Fruit fly (Drosophila melanogaster) whole organism, embryonic: Measurements from ENCODE around the gene CG16779.
A peak's percentile ranks its signal among the peaks of the same experiment; 100 is the strongest.

Experiments
- BEAF-32 ChIP-seq: fragments of 200-800 bp; sonication (Bioruptor generic); optimal IDR thresholded peaks from 3 replicates; lab custom pipeline; 2017; ENCODE audit warnings: missing biosample characterization, missing genetic modification characterization, mild to moderate bottlenecking, moderate library complexity, missing genetic modification reagents
- CG10147 ChIP-seq: fragments of 200-800 bp; sonication (Bioruptor generic); optimal IDR thresholded peaks from 2 replicates; lab custom pipeline; 2019; ENCODE audit warnings: missing biosample characterization, mild to moderate bottlenecking, missing genetic modification characterization, moderate library complexity
- CG13424 ChIP-seq: fragments of 200-800 bp; sonication (Bioruptor generic); optimal IDR thresholded peaks from 2 replicates; lab custom pipeline; 2019; ENCODE audit warnings: missing biosample characterization, mild to moderate bottlenecking, missing genetic modification characterization, moderate library complexity
- CG18262 ChIP-seq: fragments of 200-800 bp; optimal IDR thresholded peaks from 3 replicates; lab custom pipeline; 2019; ENCODE audit warnings: missing biosample characterization, mild to moderate bottlenecking, missing genetic modification characterization, moderate library complexity
- CG2116 ChIP-seq: fragments of 200-800 bp; sonication (Bioruptor generic); optimal IDR thresholded peaks from 3 replicates; lab custom pipeline; 2018; ENCODE audit warnings: missing biosample characterization, mild to moderate bottlenecking, missing genetic modification characterization
- CG33557 ChIP-seq: fragments of 200-800 bp; sonication (Bioruptor generic); optimal IDR thresholded peaks from 2 replicates; lab custom pipeline; 2019; ENCODE audit warnings: missing biosample characterization, mild to moderate bottlenecking, missing genetic modification characterization, moderate library complexity
- CG34224 ChIP-seq: fragments of 200-800 bp; sonication (Bioruptor generic); IDR thresholded peaks from 3 replicates; pipeline ENCODE4 v1.3.6; 2022; ENCODE audit warnings: missing biosample characterization, missing genetic modification characterization; ENCODE audit not compliant: partially characterized antibody
- CG7786 ChIP-seq: fragments of 200-800 bp; sonication (Bioruptor generic); optimal IDR thresholded peaks from 2 replicates; lab custom pipeline; 2016; ENCODE audit warnings: missing biosample characterization, missing genetic modification characterization
- CG8944 ChIP-seq: fragments of 200-800 bp; sonication (Bioruptor generic); optimal IDR thresholded peaks from 3 replicates; lab custom pipeline; 2016; ENCODE audit warnings: missing biosample characterization, missing genetic modification characterization
- CG9727 ChIP-seq: fragments of 200-800 bp; sonication (Bioruptor generic); optimal IDR thresholded peaks from 3 replicates; lab custom pipeline; 2017; ENCODE audit warnings: missing biosample characterization, mild to moderate bottlenecking, missing genetic modification characterization
- Dll ChIP-seq: fragments of 200-800 bp; sonication (Bioruptor generic); IDR thresholded peaks from 4 replicates; pipeline ENCODE4 v1.3.6; 2022; ENCODE audit warnings: missing biosample characterization, missing genetic modification characterization; ENCODE audit not compliant: partially characterized antibody
- Doc3 ChIP-seq: fragments of 200-800 bp; sonication (Bioruptor generic); IDR thresholded peaks from 3 replicates; pipeline ENCODE4 v1.3.6; 2022; ENCODE audit warnings: missing biosample characterization, missing genetic modification characterization; ENCODE audit not compliant: partially characterized antibody
- Drgx ChIP-seq: fragments of 200-800 bp; sonication (Bioruptor generic); IDR thresholded peaks from 2 replicates; pipeline ENCODE4 v1.3.6; 2022; ENCODE audit warnings: missing biosample characterization, missing genetic modification characterization
- Elba2 ChIP-seq: fragments of 200-800 bp; sonication (Bioruptor generic); optimal IDR thresholded peaks from 3 replicates; lab custom pipeline; 2016; ENCODE audit warnings: missing biosample characterization, missing genetic modification characterization
- MBD-R2 ChIP-seq: fragments of 200-800 bp; sonication (Bioruptor generic); IDR thresholded peaks from 2 replicates; pipeline ENCODE4 v1.3.6; 2022; ENCODE audit warnings: missing biosample characterization, missing genetic modification characterization
- Med ChIP-seq: fragments of 200-800 bp; sonication (Bioruptor generic); peaks from one replicate; lab custom pipeline; 2016; ENCODE audit warnings: missing biosample characterization, missing genetic modification characterization, mild to moderate bottlenecking, inconsistent platforms, moderate library complexity
- Nf-YB ChIP-seq: fragments of 200-800 bp; sonication (Bioruptor generic); optimal IDR thresholded peaks from 3 replicates; lab custom pipeline; 2019; ENCODE audit warnings: missing biosample characterization, mild to moderate bottlenecking, missing genetic modification characterization, moderate library complexity
- Oli ChIP-seq: fragments of 200-800 bp; sonication (Bioruptor generic); optimal IDR thresholded peaks from 2 replicates; lab custom pipeline; 2018; ENCODE audit warnings: missing biosample characterization, mild to moderate bottlenecking, missing genetic modification characterization, moderate library complexity
- Opbp ChIP-seq: fragments of 200-800 bp; sonication (Bioruptor generic); IDR thresholded peaks from 3 replicates; pipeline ENCODE4 v1.3.6; 2022; ENCODE audit warnings: missing biosample characterization, missing genetic modification characterization; ENCODE audit not compliant: partially characterized antibody
- Pdp1 ChIP-seq, 2 experiments: fragments of 200-800 bp; sonication (Bioruptor generic); optimal IDR thresholded peaks; 3 replicates each; lab custom pipeline; 2016; ENCODE audit warnings: missing biosample characterization in 2 of 2, missing genetic modification characterization in 2 of 2, mild to moderate bottlenecking in 1 of 2, moderate library complexity in 1 of 2
- Scr ChIP-seq: fragments of 200-800 bp; sonication (Bioruptor generic); IDR thresholded peaks from 2 replicates; pipeline ENCODE4 v1.3.6; 2022; ENCODE audit warnings: missing biosample characterization, missing genetic modification characterization; ENCODE audit not compliant: partially characterized antibody
- Six4 ChIP-seq: fragments of 200-800 bp; sonication (Bioruptor generic); optimal IDR thresholded peaks from 2 replicates; lab custom pipeline; 2016; ENCODE audit warnings: missing biosample characterization, missing genetic modification characterization
- Sry-δ ChIP-seq: fragments of 200-800 bp; sonication (Bioruptor generic); optimal IDR thresholded peaks from 2 replicates; lab custom pipeline; 2016; ENCODE audit warnings: missing biosample characterization, missing genetic modification characterization
- Taf1 ChIP-seq: fragments of 200-800 bp; sonication (Bioruptor generic); IDR thresholded peaks from 2 replicates; pipeline ENCODE4 v1.3.6; 2022; ENCODE audit warnings: missing biosample characterization, missing genetic modification characterization
- ara ChIP-seq: fragments of 200-800 bp; sonication (Bioruptor generic); IDR thresholded peaks from 2 replicates; pipeline ENCODE4 v1.3.6; 2022; ENCODE audit warnings: missing biosample characterization, missing genetic modification characterization
- bbx ChIP-seq: fragments of 200-800 bp; sonication (Bioruptor generic); IDR thresholded peaks from 2 replicates; pipeline ENCODE4 v1.3.6; 2022; ENCODE audit warnings: missing biosample characterization, missing genetic modification characterization; ENCODE audit not compliant: partially characterized antibody
- bsh ChIP-seq, 2 experiments: fragments of 200-800 bp; sonication (Bioruptor generic); optimal IDR thresholded peaks; 2 replicates each; lab custom pipeline; 2017 to 2018; ENCODE audit warnings: mild to moderate bottlenecking in 2 of 2, missing biosample characterization in 2 of 2, missing genetic modification characterization in 2 of 2, moderate library complexity in 1 of 2
- chinmo ChIP-seq: fragments of 200-800 bp; sonication (Bioruptor generic); IDR thresholded peaks from 4 replicates; pipeline ENCODE4 v1.3.6; 2022; ENCODE audit warnings: missing biosample characterization, missing genetic modification characterization; ENCODE audit not compliant: partially characterized antibody
- dmrt99B ChIP-seq: fragments of 200-800 bp; sonication (Bioruptor generic); optimal IDR thresholded peaks from 2 replicates; lab custom pipeline; 2018; ENCODE audit warnings: missing biosample characterization, mild to moderate bottlenecking, missing genetic modification characterization, moderate library complexity
- grn ChIP-seq: fragments of 200-800 bp; sonication (Bioruptor generic); optimal IDR thresholded peaks from 3 replicates; lab custom pipeline; 2017; ENCODE audit warnings: missing biosample characterization, missing genetic modification characterization
- hbn ChIP-seq: fragments of 200-800 bp; sonication (Bioruptor generic); IDR thresholded peaks from 2 replicates; pipeline ENCODE4 v1.3.6; 2022; ENCODE audit warnings: missing biosample characterization, missing genetic modification characterization; ENCODE audit not compliant: partially characterized antibody
- insv ChIP-seq, 2 experiments: fragments of 200-800 bp; sonication (Bioruptor generic); optimal IDR thresholded peaks; 3 replicates each; lab custom pipeline; 2016 to 2018; ENCODE audit warnings: missing biosample characterization in 2 of 2, missing genetic modification characterization in 2 of 2
- inv ChIP-seq: fragments of 200-800 bp; sonication (Bioruptor generic); IDR thresholded peaks from 2 replicates; pipeline ENCODE4 v1.3.6; 2022; ENCODE audit warnings: missing biosample characterization, missing genetic modification characterization; ENCODE audit not compliant: partially characterized antibody
- knrl ChIP-seq: fragments of 200-800 bp; sonication (Bioruptor generic); IDR thresholded peaks from 3 replicates; pipeline ENCODE4 v1.3.6; 2022; ENCODE audit warnings: missing biosample characterization, missing genetic modification characterization; ENCODE audit not compliant: partially characterized antibody
- lov ChIP-seq, 2 experiments: fragments of 200-800 bp in 1 of 2; fragments of >200 bp in 1 of 2; sonication (Bioruptor generic) in 1 of 2; IDR thresholded peaks in 1 of 2; optimal IDR thresholded peaks in 1 of 2; 2 replicates in 1 of 2; 3 replicates in 1 of 2; pipeline versions ENCODE4 v1.3.6 to Lab custom; 2017 to 2022; ENCODE audit warnings: missing biosample characterization in 1 of 2, missing genetic modification characterization in 1 of 2
- mld ChIP-seq: fragments of 200-800 bp; sonication (Bioruptor generic); IDR thresholded peaks from 3 replicates; pipeline ENCODE4 v1.3.6; 2022; ENCODE audit warnings: missing biosample characterization, missing genetic modification characterization; ENCODE audit not compliant: partially characterized antibody
- pita ChIP-seq: fragments of 200-800 bp; sonication (Bioruptor generic); optimal IDR thresholded peaks from 2 replicates; lab custom pipeline; 2017; ENCODE audit warnings: missing biosample characterization, mild to moderate bottlenecking, missing genetic modification characterization
- sens ChIP-seq: fragments of 200-800 bp; sonication (Bioruptor generic); peaks from one replicate; lab custom pipeline; 2016; ENCODE audit warnings: missing biosample characterization, missing genetic modification characterization
- slou ChIP-seq: fragments of 200-800 bp; sonication (Bioruptor generic); optimal IDR thresholded peaks from 3 replicates; lab custom pipeline; 2016; ENCODE audit warnings: missing biosample characterization, missing genetic modification characterization
- stwl ChIP-seq: fragments of 200-800 bp; sonication (Bioruptor generic); optimal IDR thresholded peaks from 3 replicates; lab custom pipeline; 2018; ENCODE audit warnings: missing biosample characterization, mild to moderate bottlenecking, missing genetic modification characterization, moderate library complexity
- unc-4 ChIP-seq: fragments of 200-800 bp; sonication (Bioruptor generic); IDR thresholded peaks from 2 replicates; pipeline ENCODE4 v1.3.6; 2022; ENCODE audit warnings: missing biosample characterization, missing genetic modification characterization; ENCODE audit not compliant: partially characterized antibody
- vfl ChIP-seq: fragments of 200-800 bp; sonication (Bioruptor generic); optimal IDR thresholded peaks from 2 replicates; lab custom pipeline; 2016; ENCODE audit warnings: missing biosample characterization, missing genetic modification characterization
- vnd ChIP-seq: fragments of 200-800 bp; sonication (Bioruptor generic); IDR thresholded peaks from 3 replicates; pipeline ENCODE4 v1.3.6; 2022; ENCODE audit warnings: missing biosample characterization, missing genetic modification characterization; ENCODE audit not compliant: partially characterized antibody

The CG16779 gene

dm6 chr3R:9459385-9460285 lies 33.8 kb downstream of the CG16779 start (continued):
- TF ChIP-seq CG8944 (GFP tag; lab: Kevin White, UChicago) (no peak), CG13424 (tag; lab: Kevin White, UChicago) (peak; percentile 88), dmrt99B (tag; lab: Kevin White, UChicago) (peak; percentile 79), CG33557 (GFP tag; lab: Kevin White, UChicago) (no peak), slou (GFP tag; lab: Kevin White, UChicago) (no peak), lov (optimal IDR thresholded peaks at IDR 0.05; lab: Kevin White, UChicago) (no peak), lov (GFP tag; IDR thresholded peaks at IDR 0.05; lab: Robert Waterston, UW) (no peak), Taf1 (GFP tag; lab: Robert Waterston, UW) (no peak), Six4 (GFP tag; lab: Kevin White, UChicago) (no peak)
- TF ChIP-seq, all 482 proteins: peak for 253

dm6 chr3R:9456373-9456772 lies 37.1 kb downstream of the CG16779 start, which contains the start of gene GstZ1:
Gene GstZ1 (minus strand): TSS chr3R:9456546.
- TF ChIP-seq insv (GFP tag; optimal IDR thresholded peaks at IDR 0.05; lab: Kevin White, UChicago) (peak; percentile 70 to 97), vfl (GFP tag; lab: Kevin White, UChicago) (no peak), unc-4 (GFP tag; lab: Robert Waterston, UW) (peak; percentile 71), CG18262 (tag; lab: Kevin White, UChicago) (peak; percentile 15), Doc3 (GFP tag; lab: Robert Waterston, UW) (peak; percentile 67; the same call in 2 of the 3 replicates), CG2116 (GFP tag; lab: Kevin White, UChicago) (peak; percentile 16), chinmo (peak; percentile 88; the same call in 3 of the 4 replicates), Opbp (GFP tag; lab: Robert Waterston, UW) (peak; percentile 61; the same call in 1 of the 3 replicates), Oli (tag; lab: Kevin White, UChicago) (no peak), Med (GFP tag; lab: Kevin White, UChicago) (peak; percentile 44), knrl (GFP tag; lab: Robert Waterston, UW) (peak; percentile 56; the same call in 1 of the 3 replicates), Sry-δ (GFP tag; lab: Kevin White, UChicago) (peak; percentile 25), Scr (GFP tag; lab: Robert Waterston, UW) (peak; percentile 68), MBD-R2 (GFP tag; lab: Robert Waterston, UW) (peak; percentile 63), CG10147 (peak; percentile 18), ara (GFP tag; lab: Robert Waterston, UW) (no peak), CG34224 (GFP tag; lab: Robert Waterston, UW) (peak; percentile 82), Nf-YB (peak; percentile 65), CG9727 (GFP tag; lab: Kevin White, UChicago) (no peak), Pdp1 (GFP tag; optimal IDR thresholded peaks at IDR 0.05; lab: Kevin White, UChicago) (peak in 1 of 2 experiments; percentile 21), Dll (GFP tag; lab: Robert Waterston, UW) (peak; percentile 80), CG7786 (GFP tag; lab: Kevin White, UChicago) (no peak), bbx (GFP tag; lab: Robert Waterston, UW) (peak; percentile 76; the same call in 1 of the 2 replicates), grn (GFP tag; lab: Kevin White, UChicago) (peak; percentile 49), vnd (0 out of 3 replicates have a peak, but pooled peaks have one; percentile 33), stwl (tag; lab: Kevin White, UChicago) (peak; percentile 61), inv (GFP tag; lab: Robert Waterston, UW) (peak; percentile 40; the same call in 1 of the 2 replicates), Drgx (GFP tag; lab: Robert Waterston, UW) (no peak), mld (GFP tag; lab: Robert Waterston, UW) (peak; percentile 64; the same call in 1 of the 3 replicates), bsh (GFP tag; optimal IDR thresholded peaks at IDR 0.05; lab: Kevin White, UChicago) (no peak), hbn (GFP tag; lab: Robert Waterston, UW) (peak; percentile 74), pita (GFP tag; lab: Kevin White, UChicago) (no peak), BEAF-32 (GFP tag; lab: Kevin White, UChicago) (peak; percentile 72), sens (GFP tag; lab: Kevin White, UChicago) (peak; percentile 29), Elba2 (GFP tag; lab: Kevin White, UChicago) (peak; percentile 95)
